Worm (Caenorhabditis elegans): ENCODE results near the gene C25F9.10.

DNA sequence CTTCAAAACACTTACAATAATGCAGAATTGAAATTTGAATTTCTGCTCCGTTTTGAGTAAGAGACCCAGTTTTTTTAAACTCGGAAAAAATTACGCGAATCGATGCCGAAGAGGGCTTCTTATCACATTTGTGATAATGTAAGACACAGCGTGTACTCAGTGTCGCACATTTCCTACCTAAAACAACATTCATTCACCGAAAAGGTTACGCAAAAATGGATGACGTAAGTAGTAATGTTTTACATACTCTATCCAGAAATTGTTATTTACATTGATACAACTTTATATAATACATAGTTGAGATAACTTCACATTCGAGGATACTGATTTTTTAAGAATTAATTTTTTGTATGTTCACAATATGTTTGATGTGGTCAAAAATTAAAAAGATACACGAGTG, 10.9 kb downstream of the C25F9.10 start, which contains the start of the genes C25F9.4 and C25F9.9:
- TF ChIP-seq mel-28 (tag; optimal IDR thresholded peaks at IDR 0.05; ENCODE audit: borderline replicate concordance) (no peak), dox-1 (GFP tag; IDR thresholded peaks at IDR 0.05) (no peak), ceh-100 (GFP tag; IDR thresholded peaks at IDR 0.05) (no peak), ccch-3 (GFP tag; optimal IDR thresholded peaks at IDR 0.05) (no peak), nfyb-1 (GFP tag; IDR thresholded peaks at IDR 0.05) (no peak), ama-1 (optimal IDR thresholded peaks at IDR 0.05) (no peak), ama-1 (GFP tag; optimal IDR thresholded peaks at IDR 0.05) (no peak), dpff-1 (tag; optimal IDR thresholded peaks at IDR 0.05) (no peak), pha-4 (tag; optimal IDR thresholded peaks at IDR 0.05) (no peak)
